Worm (Caenorhabditis elegans): Measurements from ENCODE around the gene sop-2.

sop-2 gene

DNA sequence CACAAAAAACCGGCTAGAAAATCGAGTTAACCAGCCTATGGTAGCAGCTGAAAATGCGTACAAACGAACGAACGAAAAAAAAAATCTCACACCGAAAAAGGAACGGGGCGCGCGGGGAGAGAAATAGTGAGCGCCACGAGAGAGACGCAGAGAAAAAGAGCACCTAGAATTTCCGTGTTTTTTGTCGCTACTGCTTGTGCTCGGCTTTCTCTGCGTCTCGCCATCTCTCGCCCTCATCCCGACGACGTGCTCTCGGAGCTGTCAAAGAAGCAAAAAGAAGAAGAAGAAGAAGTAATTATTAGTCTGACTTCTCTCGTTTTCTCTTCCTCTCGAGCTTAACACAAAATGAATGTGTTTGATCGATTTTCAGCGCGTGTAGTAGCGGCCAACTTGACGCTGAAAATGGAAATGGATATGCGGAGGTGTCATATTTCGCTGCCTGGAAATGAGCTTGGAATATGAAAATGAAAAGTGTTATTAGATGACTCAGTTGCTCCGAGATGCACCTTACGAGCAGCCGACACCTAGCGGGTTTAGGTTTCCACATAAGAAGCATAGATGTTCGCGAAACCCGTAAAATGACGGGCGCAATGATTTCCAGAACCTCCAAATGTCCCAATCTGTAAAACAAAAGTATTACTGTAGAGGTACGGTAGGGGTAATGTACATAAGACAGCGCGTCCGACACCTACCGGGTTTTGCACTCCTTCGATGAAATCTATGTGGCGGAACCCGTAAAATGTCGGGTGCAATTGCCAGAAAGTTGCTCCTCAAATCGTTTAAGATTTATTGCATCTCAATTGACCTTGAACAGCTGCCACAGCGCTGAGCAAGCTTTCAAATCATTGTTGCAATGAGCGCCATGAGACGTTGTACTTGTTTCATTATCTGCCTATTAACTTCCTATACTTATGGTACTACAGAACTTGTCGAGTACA lies 43.1 kb downstream of the sop-2 start, which contains the start of gene btb-14:
btb-14 (plus strand) TSS at position 839 of the 938 bp plus-strand sequence.
- no peak for TF ChIP-seq med-1 (GFP tag; optimal IDR thresholded peaks at IDR 0.05; ENCODE audit: insufficient read depth)

ce11 chrII:12385815-12386214 lies 46.1 kb downstream of the sop-2 start:
- TF ChIP-seq ref-1 (GFP tag; conservative IDR thresholded peaks at IDR 0.05) (no peak), klf-2 (GFP tag; conservative IDR thresholded peaks at IDR 0.05) (no peak), ztf-23 (GFP tag; IDR thresholded peaks at IDR 0.05) (no peak), tab-1 (GFP tag; IDR thresholded peaks at IDR 0.05) (no peak), med-1 (GFP tag; optimal IDR thresholded peaks at IDR 0.05; ENCODE audit: insufficient read depth) (no peak), ztf-29 (GFP tag; IDR thresholded peaks at IDR 0.05) (no peak), T22C8.4 (GFP tag; IDR thresholded peaks at IDR 0.05) (no peak), flt-1 (GFP tag; IDR thresholded peaks at IDR 0.05) (no peak), cog-1 (tag; optimal IDR thresholded peaks at IDR 0.05) (no peak)

ce11 chrII:12386781-12387180 lies 47.0 kb downstream of the sop-2 start, which contains the start of gene sre-42:
sre-42 (minus strand) TSS chrII:12386881.
- no peak for TF ChIP-seq ref-1 (GFP tag; conservative IDR thresholded peaks at IDR 0.05)
- TF ChIP-seq klf-2 (GFP tag; conservative IDR thresholded peaks at IDR 0.05): no peak
- no peak for TF ChIP-seq cog-1 (tag; optimal IDR thresholded peaks at IDR 0.05)
- TF ChIP-seq ztf-29 (GFP tag; IDR thresholded peaks at IDR 0.05): no peak
- TF ChIP-seq flt-1 (GFP tag; IDR thresholded peaks at IDR 0.05): no peak
- no peak for TF ChIP-seq tab-1 (GFP tag; IDR thresholded peaks at IDR 0.05)
- TF ChIP-seq med-1 (GFP tag; optimal IDR thresholded peaks at IDR 0.05; ENCODE audit: insufficient read depth): no peak
- no peak for TF ChIP-seq ztf-23 (GFP tag; IDR thresholded peaks at IDR 0.05)

- no peak for TF ChIP-seq T22C8.4 (GFP tag; IDR thresholded peaks at IDR 0.05)
- no peak for TF ChIP-seq ztf-29 (GFP tag; IDR thresholded peaks at IDR 0.05)
- no peak for TF ChIP-seq ref-1 (GFP tag; conservative IDR thresholded peaks at IDR 0.05)
- no peak for TF ChIP-seq ztf-23 (GFP tag; IDR thresholded peaks at IDR 0.05)
- TF ChIP-seq med-1 (GFP tag; optimal IDR thresholded peaks at IDR 0.05; ENCODE audit: insufficient read depth): no peak
- no peak for TF ChIP-seq tab-1 (GFP tag; IDR thresholded peaks at IDR 0.05)
- TF ChIP-seq cog-1 (tag; optimal IDR thresholded peaks at IDR 0.05): no peak
- TF ChIP-seq klf-2 (GFP tag; conservative IDR thresholded peaks at IDR 0.05): no peak
- TF ChIP-seq flt-1 (GFP tag; IDR thresholded peaks at IDR 0.05): no peak
Measured at ce11 chrII:12387487-12387886, 47.7 kb downstream of the sop-2 start.

ce11 chrII:12387980-12388379 lies 48.2 kb downstream of the sop-2 start, which contains the start of gene sre-41:
sre-41 (plus strand) TSS chrII:12388280.
- TF ChIP-seq cog-1 (tag; optimal IDR thresholded peaks at IDR 0.05) (no peak), T22C8.4 (GFP tag; IDR thresholded peaks at IDR 0.05) (no peak), ref-1 (GFP tag; conservative IDR thresholded peaks at IDR 0.05) (no peak), tab-1 (GFP tag; IDR thresholded peaks at IDR 0.05) (no peak), ztf-23 (GFP tag; IDR thresholded peaks at IDR 0.05) (no peak), flt-1 (GFP tag; IDR thresholded peaks at IDR 0.05) (no peak), klf-2 (GFP tag; conservative IDR thresholded peaks at IDR 0.05) (no peak), med-1 (GFP tag; optimal IDR thresholded peaks at IDR 0.05; ENCODE audit: insufficient read depth) (no peak), ztf-29 (GFP tag; IDR thresholded peaks at IDR 0.05) (no peak)

ce11 chrII:12389783-12390182 lies 50.0 kb downstream of the sop-2 start, which contains the start of gene Y57A10B.6:
Y57A10B.6 (plus strand) TSS chrII:12390083.
- TF ChIP-seq ref-1 (GFP tag; conservative IDR thresholded peaks at IDR 0.05) (no peak), cog-1 (tag; optimal IDR thresholded peaks at IDR 0.05) (no peak), ztf-23 (GFP tag; IDR thresholded peaks at IDR 0.05) (no peak), tab-1 (GFP tag; IDR thresholded peaks at IDR 0.05) (no peak), klf-2 (GFP tag; conservative IDR thresholded peaks at IDR 0.05) (no peak), ztf-29 (GFP tag; IDR thresholded peaks at IDR 0.05) (no peak), med-1 (GFP tag; optimal IDR thresholded peaks at IDR 0.05; ENCODE audit: insufficient read depth) (no peak), flt-1 (GFP tag; IDR thresholded peaks at IDR 0.05) (no peak), T22C8.4 (GFP tag; IDR thresholded peaks at IDR 0.05) (no peak)

ce11 chrII:12393690-12394089 lies 53.9 kb downstream of the sop-2 start, which contains the start of gene Y57A10B.7:
Y57A10B.7 (minus strand) TSS chrII:12393790.
- TF ChIP-seq tab-1 (GFP tag; IDR thresholded peaks at IDR 0.05) (no peak), flt-1 (GFP tag; IDR thresholded peaks at IDR 0.05) (no peak), T22C8.4 (GFP tag; IDR thresholded peaks at IDR 0.05) (no peak), ztf-23 (GFP tag; IDR thresholded peaks at IDR 0.05) (no peak), ref-1 (GFP tag; conservative IDR thresholded peaks at IDR 0.05) (no peak), cog-1 (tag; optimal IDR thresholded peaks at IDR 0.05) (no peak), med-1 (GFP tag; optimal IDR thresholded peaks at IDR 0.05; ENCODE audit: insufficient read depth) (no peak), klf-2 (GFP tag; conservative IDR thresholded peaks at IDR 0.05) (no peak), ztf-29 (GFP tag; IDR thresholded peaks at IDR 0.05) (no peak)

DNA sequence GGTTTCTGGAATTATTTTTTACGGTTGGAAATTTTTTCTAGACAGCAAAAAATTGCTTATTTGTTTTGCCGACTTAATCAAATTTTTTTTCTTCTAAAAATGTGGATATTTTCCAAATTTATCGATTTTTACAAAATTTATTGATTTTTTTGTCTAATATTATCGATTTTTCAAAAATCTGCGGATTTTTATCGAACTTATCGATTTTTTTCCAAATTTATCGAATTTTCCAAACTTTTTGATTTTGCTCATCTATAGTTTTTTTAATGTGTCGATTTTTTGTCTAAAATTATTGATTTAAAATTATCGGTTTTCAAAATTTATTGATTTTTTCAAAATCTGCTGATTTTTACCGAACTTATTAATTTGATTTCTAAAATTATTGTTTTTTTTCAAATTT lies 54.4 kb downstream of the sop-2 start:
- TF ChIP-seq ztf-23 (GFP tag; IDR thresholded peaks at IDR 0.05) (no peak), T22C8.4 (GFP tag; IDR thresholded peaks at IDR 0.05) (peak; percentile 72; the same call in 1 of the 2 replicates)
